Worm (Caenorhabditis elegans) whole organism, mixed stage, embryonic: ENCODE data around the gene T27A8.3.

Experiments used
- M03D4.4 ChIP-seq: sonication (generic microtip); optimal IDR thresholded peaks from 2 replicates; lab custom pipeline; 2017; ENCODE audit warnings: mild to moderate bottlenecking, missing genetic modification characterization, missing compliant biosample characterization
- ces-1 ChIP-seq: fragments of 150-350 bp; optimal IDR thresholded peaks from 2 replicates; lab custom pipeline; 2014; ENCODE audit warnings: missing biosample characterization, missing genetic modification reagents, missing genetic modification characterization
- elt-3 ChIP-seq: fragments of 150-350 bp; optimal IDR thresholded peaks from 2 replicates; lab custom pipeline; 2014; ENCODE audit warnings: missing biosample characterization, missing genetic modification characterization
- lin-13 ChIP-seq: fragments of 150-350 bp; optimal IDR thresholded peaks from 2 replicates; lab custom pipeline; 2014; ENCODE audit warnings: missing biosample characterization, missing genetic modification characterization
- lsy-2 ChIP-seq: fragments of 150-350 bp; optimal IDR thresholded peaks from 2 replicates; lab custom pipeline; 2014; ENCODE audit warnings: missing biosample characterization, missing genetic modification characterization
- mep-1 ChIP-seq: fragments of 150-350 bp; optimal IDR thresholded peaks from 2 replicates; lab custom pipeline; 2017; ENCODE audit warnings: missing biosample characterization, missing genetic modification reagents, missing genetic modification characterization, inconsistent platforms
- nhr-12 ChIP-seq: fragments of 150-350 bp; optimal IDR thresholded peaks from 2 replicates; lab custom pipeline; 2014; ENCODE audit warnings: missing biosample characterization, missing genetic modification characterization
- nhr-28 ChIP-seq: fragments of 150-350 bp; optimal IDR thresholded peaks from 2 replicates; lab custom pipeline; 2014; ENCODE audit warnings: missing biosample characterization, missing genetic modification characterization
- ztf-11 ChIP-seq: fragments of 150-350 bp; optimal IDR thresholded peaks from 2 replicates; lab custom pipeline; 2014; ENCODE audit warnings: missing biosample characterization, missing genetic modification characterization

- TF ChIP-seq lin-13 (tag; lab: Kevin White, UChicago): no peak
- no peak for TF ChIP-seq lsy-2 (tag; lab: Kevin White, UChicago)
- TF ChIP-seq M03D4.4 (tag; lab: Kevin White, UChicago): peak; percentile 64
- TF ChIP-seq nhr-28 (tag; lab: Kevin White, UChicago): no peak
- TF ChIP-seq mep-1: peak; percentile 12
- no peak for TF ChIP-seq ztf-11
- no peak for TF ChIP-seq nhr-12 (tag; lab: Kevin White, UChicago)
- peak; percentile 85 for TF ChIP-seq ces-1 (GFP tag; lab: Kevin White, UChicago)
- no peak for TF ChIP-seq elt-3 (tag; lab: Kevin White, UChicago)
Observed at ce11 chrX:16040207-16040716, 22.2 kb upstream of the T27A8.3 start, which contains the start of gene B0395.3.
